Worm (Caenorhabditis elegans): ENCODE results near the gene C30H6.5.

DNA sequence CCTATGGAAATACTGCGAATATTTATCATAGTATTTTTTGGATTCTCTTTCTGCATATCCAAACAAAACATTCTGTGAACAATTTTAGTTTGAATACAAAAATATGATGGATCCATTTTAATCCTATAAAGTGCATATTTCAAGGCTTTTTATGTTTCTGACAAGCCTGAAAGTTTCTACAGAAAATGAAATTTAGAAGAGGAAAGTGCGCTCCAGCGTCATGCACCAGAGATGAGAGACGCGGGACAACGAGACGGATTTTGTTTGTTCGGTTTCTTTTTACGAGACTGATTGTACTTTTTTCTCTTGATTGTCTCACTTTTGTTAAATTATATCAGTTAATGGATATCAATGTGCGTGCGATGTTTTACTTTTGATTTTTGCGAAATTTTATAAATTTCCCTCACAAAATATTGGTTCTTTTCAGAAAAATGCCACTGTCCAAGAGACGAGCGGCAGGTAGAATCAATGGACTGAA lies 40.4 kb upstream of the C30H6.5 start, which contains the start of gene C49C3.6:
- no peak for TF ChIP-seq zfp-3 (GFP tag; conservative IDR thresholded peaks at IDR 0.05)
- no peak for TF ChIP-seq unc-62 (GFP tag; optimal IDR thresholded peaks at IDR 0.05 in 1 of 2)
- TF ChIP-seq unc-62 (tag; optimal IDR thresholded peaks at IDR 0.05), result no peak
- no peak for TF ChIP-seq lin-15B (tag; optimal IDR thresholded peaks at IDR 0.05)
- no peak for TF ChIP-seq pha-4 (GFP tag; IDR thresholded peaks at IDR 0.05)
- TF ChIP-seq pha-4 (tag; optimal IDR thresholded peaks at IDR 0.05), result no peak
- TF ChIP-seq lin-13 (GFP tag; optimal IDR thresholded peaks at IDR 0.05), result no peak
- TF ChIP-seq nhr-77 (tag; optimal IDR thresholded peaks at IDR 0.05), result no peak
- TF ChIP-seq lsy-2 (tag; optimal IDR thresholded peaks at IDR 0.05), result peak in 1 of 2 experiments; percentile 42

All from whole organism, L4 larva.